Worm (Caenorhabditis elegans): ENCODE results near the gene col-92.

The col-92 gene

DNA sequence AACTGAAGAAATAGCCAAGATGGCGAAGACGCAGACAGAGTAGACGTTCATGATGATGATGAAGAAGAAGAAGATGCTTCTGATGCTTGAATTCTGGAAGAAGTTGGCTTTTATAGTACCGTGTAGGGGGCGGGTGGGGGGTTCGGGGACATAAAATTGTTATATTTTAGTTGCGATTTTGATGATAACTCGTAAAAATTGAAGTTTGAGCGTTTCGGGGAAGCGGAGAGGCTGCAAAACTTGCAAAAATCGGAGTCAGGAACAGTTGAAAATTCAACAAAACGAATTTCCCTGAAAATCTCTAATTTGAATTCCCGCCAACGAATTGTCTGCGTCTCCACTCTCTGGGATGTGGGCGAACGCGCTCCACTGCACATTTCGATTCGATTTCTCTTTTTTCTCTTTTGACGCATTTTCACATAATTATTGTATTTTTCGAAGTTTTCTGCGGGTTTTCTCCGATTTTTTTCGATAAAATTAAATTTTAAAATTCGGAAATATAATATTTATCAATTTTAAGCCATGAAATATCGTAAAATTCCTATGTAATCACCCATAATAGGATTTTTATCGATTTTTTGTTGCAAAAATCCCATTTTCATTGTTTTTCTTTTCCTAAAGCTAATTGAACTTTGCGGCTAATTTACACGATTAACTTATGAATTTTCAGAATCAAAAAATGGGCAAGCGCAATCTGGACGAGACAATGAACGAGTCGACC is 24.7 kb upstream of the col-92 start, which contains the start of the genes fipr-17 and Y48A6B.3 (continued):
- TF ChIP-seq elt-1 (tag; optimal IDR thresholded peaks at IDR 0.05) (no peak), sma-3 (GFP tag; optimal IDR thresholded peaks at IDR 0.05) (peak; percentile 79), unc-62 (GFP tag; optimal IDR thresholded peaks at IDR 0.05) (no peak), nhr-6 (tag; optimal IDR thresholded peaks at IDR 0.05) (peak; percentile 1), fos-1 (tag; optimal IDR thresholded peaks at IDR 0.05) (peak; percentile 44), gmeb-1 (tag; optimal IDR thresholded peaks at IDR 0.05) (peak; percentile 99), nhr-77 (tag; optimal IDR thresholded peaks at IDR 0.05) (no peak), R02D3.7 (tag; optimal IDR thresholded peaks at IDR 0.05) (peak; percentile 30), F13H6.1 (tag; optimal IDR thresholded peaks at IDR 0.05) (peak; percentile 67), nhr-12 (tag; optimal IDR thresholded peaks at IDR 0.05) (no peak), dmd-4 (tag; optimal IDR thresholded peaks at IDR 0.05) (no peak), ztf-11 (tag; optimal IDR thresholded peaks at IDR 0.05) (no peak), zag-1 (tag; optimal IDR thresholded peaks at IDR 0.05) (peak; percentile 50)

DNA sequence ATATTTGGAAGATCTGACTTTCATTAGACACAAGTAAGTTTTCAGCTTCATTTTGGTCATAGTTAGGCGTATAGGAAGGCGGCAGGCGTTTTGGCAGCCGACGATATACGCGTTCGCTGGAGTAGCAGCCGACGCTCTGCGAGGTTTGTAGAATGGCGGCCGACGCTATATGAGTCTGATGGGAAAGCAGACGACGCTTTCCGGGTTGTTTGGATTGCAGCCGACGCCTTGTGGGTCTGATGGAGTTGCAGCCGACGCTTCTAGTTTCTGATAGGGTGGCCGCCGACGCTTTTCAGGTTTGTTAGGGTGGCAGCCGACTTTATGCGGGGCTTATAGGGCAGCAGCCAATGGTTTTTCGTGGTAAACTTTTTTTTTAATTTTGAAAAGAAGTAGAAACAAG is 19.8 kb upstream of the col-92 start:
- TF ChIP-seq ztf-4 (tag; optimal IDR thresholded peaks at IDR 0.05) = no peak
- TF ChIP-seq nhr-23 (tag; optimal IDR thresholded peaks at IDR 0.05) = no peak
- no peak for TF ChIP-seq lin-13 (GFP tag; optimal IDR thresholded peaks at IDR 0.05)

DNA sequence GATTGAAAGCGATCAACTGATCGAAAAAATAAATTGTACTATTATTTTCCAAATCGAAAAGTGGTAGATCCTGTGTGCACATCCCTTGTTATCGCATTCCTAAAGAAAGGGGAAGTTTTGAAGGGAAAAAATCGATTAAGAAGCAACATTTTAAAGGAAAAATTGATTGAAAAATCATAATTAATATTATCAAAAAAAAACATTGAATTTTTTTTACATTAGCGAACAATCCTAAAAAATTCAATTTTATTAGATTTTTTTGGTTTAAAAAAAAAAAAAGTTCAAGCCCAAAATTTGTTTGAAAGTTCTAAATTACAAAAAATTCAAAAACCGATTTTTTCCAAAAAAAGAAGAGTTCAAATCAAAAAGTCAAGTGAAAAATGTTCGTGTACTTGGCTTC is 12.1 kb upstream of the col-92 start, which contains the start of gene dmsr-5:
Gene dmsr-5, minus strand, starts transcription at position 101 of the 400 bp plus-strand sequence.
- TF ChIP-seq nhr-11 (tag; optimal IDR thresholded peaks at IDR 0.05) (no peak), mbf-1 (tag; optimal IDR thresholded peaks at IDR 0.05) (no peak), ztf-4 (tag; optimal IDR thresholded peaks at IDR 0.05) (no peak), unc-39 (tag; optimal IDR thresholded peaks at IDR 0.05) (no peak), nhr-6 (tag; optimal IDR thresholded peaks at IDR 0.05) (no peak), nhr-25 (tag; optimal IDR thresholded peaks at IDR 0.05) (no peak), elt-3 (tag; optimal IDR thresholded peaks at IDR 0.05) (no peak), lsy-2 (tag; optimal IDR thresholded peaks at IDR 0.05) (no peak), lin-39 (tag; optimal IDR thresholded peaks at IDR 0.05) (no peak), unc-55 (GFP tag; optimal IDR thresholded peaks at IDR 0.05) (no peak)

DNA sequence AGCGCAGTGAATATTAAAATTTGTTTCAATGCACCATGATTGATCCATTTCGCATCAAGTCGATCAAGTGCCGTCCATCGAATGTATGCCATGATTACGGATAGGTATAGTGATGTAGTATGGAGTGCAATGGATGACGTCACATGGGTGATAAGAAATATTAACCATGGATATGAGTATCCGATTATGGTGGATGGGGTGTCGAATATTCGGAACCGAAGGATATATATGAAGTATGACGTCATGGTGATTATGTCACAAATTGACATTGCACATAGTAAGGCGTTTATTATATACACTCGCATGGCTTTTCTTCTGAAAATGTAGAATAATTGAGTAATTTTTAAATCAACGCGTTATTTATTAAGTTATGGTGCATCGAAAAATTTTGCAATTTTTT is 11.0 kb upstream of the col-92 start:
- TF ChIP-seq F13H6.1 (tag; optimal IDR thresholded peaks at IDR 0.05) (no peak), crh-2 (tag; optimal IDR thresholded peaks at IDR 0.05) (no peak), fos-1 (tag; optimal IDR thresholded peaks at IDR 0.05) (no peak), R02D3.7 (tag; optimal IDR thresholded peaks at IDR 0.05) (no peak), lin-11 (tag; optimal IDR thresholded peaks at IDR 0.05) (no peak)

DNA sequence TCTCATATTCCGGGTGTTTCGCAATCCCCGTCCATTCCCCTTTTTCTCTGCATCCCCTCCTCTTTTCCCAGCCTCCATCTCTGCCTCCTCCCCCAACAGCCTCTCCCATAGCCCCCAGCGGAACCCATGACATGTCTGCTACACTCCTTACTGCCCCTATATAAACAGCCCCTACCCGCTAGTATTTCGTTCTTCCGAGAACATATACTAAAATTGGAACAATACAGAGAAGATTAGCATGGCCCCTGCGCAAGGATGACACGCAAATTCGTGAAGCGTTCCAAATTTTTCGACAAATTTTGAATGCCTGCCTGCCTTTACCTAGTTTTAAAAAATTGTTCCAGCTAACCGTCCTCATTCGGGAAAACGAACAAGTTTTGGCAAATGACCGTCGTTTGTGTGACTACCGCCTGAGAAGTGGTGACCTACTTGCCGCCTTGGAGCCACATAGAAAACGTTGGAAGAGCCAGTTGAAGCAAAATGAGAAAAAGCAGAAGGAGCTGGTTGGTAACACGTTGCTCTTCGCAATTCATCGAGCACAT is 6.5 kb upstream of the col-92 start:
- peak; percentile 76 for TF ChIP-seq ztf-11 (tag; optimal IDR thresholded peaks at IDR 0.05)
- peak; percentile 86 for TF ChIP-seq aly-2 (tag; optimal IDR thresholded peaks at IDR 0.05)
- peak; percentile 89 for TF ChIP-seq zag-1 (tag; optimal IDR thresholded peaks at IDR 0.05)
- peak; percentile 38 for TF ChIP-seq R02D3.7 (tag; optimal IDR thresholded peaks at IDR 0.05)
- TF ChIP-seq ama-1 (optimal IDR thresholded peaks at IDR 0.05) = peak; percentile 75
- peak; percentile 90 for TF ChIP-seq ceh-16 (tag; optimal IDR thresholded peaks at IDR 0.05)
- TF ChIP-seq mab-5 (tag; optimal IDR thresholded peaks at IDR 0.05) = peak; percentile 94
- TF ChIP-seq nhr-12 (tag; optimal IDR thresholded peaks at IDR 0.05) = peak; percentile 51
- TF ChIP-seq C34F6.9 (tag; optimal IDR thresholded peaks at IDR 0.05) = peak; percentile 93
- TF ChIP-seq lin-39 (tag; optimal IDR thresholded peaks at IDR 0.05) = no peak
- peak; percentile 98 for TF ChIP-seq sma-9 (GFP tag; optimal IDR thresholded peaks at IDR 0.05)
- no peak for TF ChIP-seq sma-9 (tag; optimal IDR thresholded peaks at IDR 0.05)
- peak; percentile 86 for TF ChIP-seq nhr-237 (tag; optimal IDR thresholded peaks at IDR 0.05)
- no peak for TF ChIP-seq elt-1 (tag; optimal IDR thresholded peaks at IDR 0.05)
- peak; percentile 52 for TF ChIP-seq nhr-11 (tag; optimal IDR thresholded peaks at IDR 0.05)
- peak; percentile 92 for TF ChIP-seq unc-55 (GFP tag; optimal IDR thresholded peaks at IDR 0.05)
- TF ChIP-seq ZK546.5 (tag; optimal IDR thresholded peaks at IDR 0.05) = peak; percentile 47
- peak; percentile 97 for TF ChIP-seq sem-4 (tag; optimal IDR thresholded peaks at IDR 0.05)
- TF ChIP-seq Y55F3AM.14 (GFP tag; optimal IDR thresholded peaks at IDR 0.05) = peak; percentile 93
- TF ChIP-seq nhr-10 (tag; optimal IDR thresholded peaks at IDR 0.05) = peak; percentile 93
- TF ChIP-seq nhr-129 (tag; optimal IDR thresholded peaks at IDR 0.05) = peak; percentile 95
- TF ChIP-seq nhr-6 (tag; optimal IDR thresholded peaks at IDR 0.05) = peak; percentile 96
- TF ChIP-seq dmd-4 (tag; optimal IDR thresholded peaks at IDR 0.05) = peak; percentile 59
- TF ChIP-seq crh-2 (tag; optimal IDR thresholded peaks at IDR 0.05) = peak; percentile 98
- TF ChIP-seq F13H6.1 (tag; optimal IDR thresholded peaks at IDR 0.05) = peak; percentile 96
- peak; percentile 61 for TF ChIP-seq skn-1 (tag; optimal IDR thresholded peaks at IDR 0.05)
- TF ChIP-seq alr-1 (tag; optimal IDR thresholded peaks at IDR 0.05) = no peak
- TF ChIP-seq blmp-1 (tag; optimal IDR thresholded peaks at IDR 0.05; ENCODE audit: insufficient read depth) = peak; percentile 82
- TF ChIP-seq ztf-1 (GFP tag; conservative IDR thresholded peaks at IDR 0.05) = 0 out of 2 replicates have a peak, but pooled peaks have one; percentile 53
- TF ChIP-seq mdl-1 (tag; optimal IDR thresholded peaks at IDR 0.05) = peak; percentile 66 to 74
